Fruit fly (Drosophila melanogaster) whole organism, embryonic: ENCODE results near the gene CG31922.
A peak's percentile ranks its signal among the peaks of the same experiment; 100 is the strongest.

Experiments
- ATbp ChIP-seq: fragments of 200-800 bp; sonication (Bioruptor generic); optimal IDR thresholded peaks from 2 replicates; lab custom pipeline; 2017; ENCODE audit warnings: missing biosample characterization, mild to moderate bottlenecking, missing genetic modification characterization, missing genetic modification reagents
- Aef1 ChIP-seq: fragments of 200-800 bp; sonication (Bioruptor generic); IDR thresholded peaks from 3 replicates; pipeline ENCODE4 v1.3.6; 2022; ENCODE audit warnings: missing biosample characterization, missing genetic modification characterization
- Antp ChIP-seq: fragments of 200-800 bp; sonication (Bioruptor generic); optimal IDR thresholded peaks from 3 replicates; lab custom pipeline; 2016; ENCODE audit warnings: missing biosample characterization, missing genetic modification characterization
- B-H2 ChIP-seq: fragments of 200-800 bp; sonication (Bioruptor generic); optimal IDR thresholded peaks from 2 replicates; lab custom pipeline; 2018; ENCODE audit warnings: missing biosample characterization, mild to moderate bottlenecking, missing genetic modification characterization
- Bgb ChIP-seq: fragments of 200-800 bp; sonication (Bioruptor generic); IDR thresholded peaks from 2 replicates; pipeline ENCODE4 v1.3.6; 2022; ENCODE audit warnings: missing biosample characterization, missing genetic modification characterization; ENCODE audit not compliant: partially characterized antibody
- CG10267 ChIP-seq: fragments of 200-800 bp; sonication (Bioruptor generic); optimal IDR thresholded peaks from 2 replicates; lab custom pipeline; 2018; ENCODE audit warnings: missing biosample characterization, mild to moderate bottlenecking, missing genetic modification characterization, moderate library complexity
- CG10979 ChIP-seq: fragments of 200-800 bp; sonication (Bioruptor generic); optimal IDR thresholded peaks from 2 replicates; lab custom pipeline; 2018; ENCODE audit warnings: missing biosample characterization, mild to moderate bottlenecking, missing genetic modification characterization, moderate library complexity
- CG11723 ChIP-seq: fragments of 200-800 bp; sonication (Bioruptor generic); optimal IDR thresholded peaks from 2 replicates; lab custom pipeline; 2017; ENCODE audit warnings: missing biosample characterization, mild to moderate bottlenecking, missing genetic modification characterization
- CG17328 ChIP-seq: fragments of 200-800 bp; sonication (Bioruptor generic); IDR thresholded peaks from 2 replicates; pipeline ENCODE4 v1.3.6; 2022; ENCODE audit warnings: missing biosample characterization, missing genetic modification characterization
- CG1792 ChIP-seq: fragments of 200-800 bp; sonication (Bioruptor generic); optimal IDR thresholded peaks from 2 replicates; lab custom pipeline; 2016; ENCODE audit warnings: missing biosample characterization, missing genetic modification characterization
- CG18619 ChIP-seq: fragments of 200-800 bp; sonication (Bioruptor generic); optimal IDR thresholded peaks from 3 replicates; lab custom pipeline; 2017; ENCODE audit warnings: missing biosample characterization, mild to moderate bottlenecking, missing genetic modification characterization
- CG3726 ChIP-seq: fragments of 200-800 bp; sonication (Bioruptor generic); IDR thresholded peaks from 3 replicates; pipeline ENCODE4, ENCODE4 v1.3.6; 2022; ENCODE audit warnings: missing biosample characterization, missing genetic modification characterization
- CG43689 ChIP-seq: fragments of 200-800 bp; sonication (Bioruptor generic); IDR thresholded peaks from 2 replicates; pipeline ENCODE4 v1.3.6; 2022; ENCODE audit warnings: missing biosample characterization, missing genetic modification characterization
- CG4404 ChIP-seq: fragments of 200-800 bp; sonication (Bioruptor generic); IDR thresholded peaks from 2 replicates; pipeline ENCODE4 v1.3.6; 2022; ENCODE audit warnings: missing biosample characterization, missing genetic modification characterization
- CG7372 ChIP-seq: fragments of 200-800 bp; sonication (Bioruptor generic); IDR thresholded peaks from 2 replicates; pipeline ENCODE4 v1.3.6; 2022; ENCODE audit warnings: missing biosample characterization, missing genetic modification characterization
- CG7987 ChIP-seq: fragments of 200-800 bp; sonication (Bioruptor generic); optimal IDR thresholded peaks from 2 replicates; lab custom pipeline; 2018; ENCODE audit warnings: missing biosample characterization, mild to moderate bottlenecking, missing genetic modification characterization, moderate library complexity
- CG8281 ChIP-seq: fragments of 200-800 bp; sonication (Bioruptor generic); optimal IDR thresholded peaks from 2 replicates; lab custom pipeline; 2018; ENCODE audit warnings: missing biosample characterization, mild to moderate bottlenecking, missing genetic modification characterization, moderate library complexity
- CG8924 ChIP-seq: fragments of 200-800 bp; optimal IDR thresholded peaks from 3 replicates; lab custom pipeline; 2019; ENCODE audit warnings: missing biosample characterization, mild to moderate bottlenecking, missing genetic modification characterization, moderate library complexity
- Doc2 ChIP-seq: fragments of 200-800 bp; sonication (Bioruptor generic); IDR thresholded peaks from 2 replicates; pipeline ENCODE4 v1.3.6; 2022; ENCODE audit warnings: missing biosample characterization, missing genetic modification characterization
- Dp ChIP-seq: fragments of 200-800 bp; sonication (Bioruptor generic); optimal IDR thresholded peaks from 2 replicates; lab custom pipeline; 2018; ENCODE audit warnings: missing biosample characterization, mild to moderate bottlenecking, missing genetic modification characterization, moderate library complexity
- Dref ChIP-seq: fragments of 200-800 bp; sonication (Bioruptor generic); IDR thresholded peaks from 2 replicates; pipeline ENCODE4 v1.3.6; 2022; ENCODE audit warnings: missing biosample characterization, missing genetic modification characterization
- E2f2 ChIP-seq: fragments of 200-800 bp; sonication (Bioruptor generic); IDR thresholded peaks from 2 replicates; pipeline ENCODE4 v1.3.6; 2022; ENCODE audit warnings: missing biosample characterization, missing genetic modification characterization
- Elba2 ChIP-seq: fragments of 200-800 bp; sonication (Bioruptor generic); optimal IDR thresholded peaks from 3 replicates; lab custom pipeline; 2016; ENCODE audit warnings: missing biosample characterization, missing genetic modification characterization
- HmgZ ChIP-seq: fragments of 200-800 bp; sonication (Bioruptor generic); optimal IDR thresholded peaks from 2 replicates; lab custom pipeline; 2018; ENCODE audit warnings: missing biosample characterization, mild to moderate bottlenecking, missing genetic modification characterization
- Hr51 ChIP-seq, 2 experiments: fragments of 200-800 bp; sonication (Bioruptor generic); optimal IDR thresholded peaks; 2 replicates in 1 of 2; 3 replicates in 1 of 2; lab custom pipeline; 2016 to 2018; ENCODE audit warnings: missing biosample characterization in 2 of 2, missing genetic modification characterization in 2 of 2, mild to moderate bottlenecking in 1 of 2, moderate library complexity in 1 of 2
- Hr78 ChIP-seq, 2 experiments: fragments of 200-800 bp in 1 of 2; fragments of >200 bp in 1 of 2; sonication (Bioruptor generic) in 1 of 2; optimal IDR thresholded peaks; 2 replicates each; lab custom pipeline; 2017 to 2019; ENCODE audit warnings: missing biosample characterization in 2 of 2, missing genetic modification characterization in 2 of 2, mild to moderate bottlenecking in 1 of 2, moderate library complexity in 1 of 2
- MBD-R2 ChIP-seq: fragments of 200-800 bp; sonication (Bioruptor generic); IDR thresholded peaks from 2 replicates; pipeline ENCODE4 v1.3.6; 2022; ENCODE audit warnings: missing biosample characterization, missing genetic modification characterization
- Nf-YA ChIP-seq: fragments of 200-800 bp; sonication (Bioruptor generic); IDR thresholded peaks from 2 replicates; pipeline ENCODE4 v1.3.6; 2022; ENCODE audit warnings: missing biosample characterization, missing genetic modification characterization
- Rx ChIP-seq: fragments of 200-800 bp; sonication (Bioruptor generic); IDR thresholded peaks from 2 replicates; pipeline ENCODE4 v1.3.6; 2022; ENCODE audit warnings: missing biosample characterization, missing genetic modification characterization
- TFAM ChIP-seq: fragments of 200-800 bp; sonication (Bioruptor generic); optimal IDR thresholded peaks from 2 replicates; lab custom pipeline; 2017; ENCODE audit warnings: missing biosample characterization, missing genetic modification characterization, inconsistent platforms
- ato ChIP-seq: fragments of 200-800 bp; sonication (Bioruptor generic); IDR thresholded peaks from 2 replicates; pipeline ENCODE4 v1.3.6; 2022; ENCODE audit warnings: missing biosample characterization, missing genetic modification characterization; ENCODE audit not compliant: partially characterized antibody
- bsh ChIP-seq, 2 experiments: fragments of 200-800 bp; sonication (Bioruptor generic); optimal IDR thresholded peaks; 2 replicates each; lab custom pipeline; 2017 to 2018; ENCODE audit warnings: mild to moderate bottlenecking in 2 of 2, missing biosample characterization in 2 of 2, missing genetic modification characterization in 2 of 2, moderate library complexity in 1 of 2
- ewg ChIP-seq: fragments of 200-800 bp; sonication (Bioruptor generic); optimal IDR thresholded peaks from 3 replicates; lab custom pipeline; 2017; ENCODE audit warnings: mild to moderate bottlenecking, missing biosample characterization, missing genetic modification reagents, missing genetic modification characterization
- fru ChIP-seq: fragments of >200 bp; optimal IDR thresholded peaks from 2 replicates; lab custom pipeline; 2017
- gsb-n ChIP-seq: fragments of 200-800 bp; sonication (Bioruptor generic); optimal IDR thresholded peaks from 3 replicates; lab custom pipeline; 2018; ENCODE audit warnings: missing biosample characterization, mild to moderate bottlenecking, missing genetic modification characterization
- gt ChIP-seq: fragments of 200-800 bp; sonication (Bioruptor generic); IDR thresholded peaks from 2 replicates; pipeline ENCODE4 v1.3.6; 2022; ENCODE audit warnings: missing biosample characterization, missing genetic modification characterization
- hbn ChIP-seq: fragments of 200-800 bp; sonication (Bioruptor generic); IDR thresholded peaks from 2 replicates; pipeline ENCODE4 v1.3.6; 2022; ENCODE audit warnings: missing biosample characterization, missing genetic modification characterization; ENCODE audit not compliant: partially characterized antibody
- insv ChIP-seq, 2 experiments: fragments of 200-800 bp; sonication (Bioruptor generic); optimal IDR thresholded peaks; 3 replicates each; lab custom pipeline; 2016 to 2018; ENCODE audit warnings: missing biosample characterization in 2 of 2, missing genetic modification characterization in 2 of 2
- lbe ChIP-seq: fragments of 200-800 bp; sonication (Bioruptor generic); optimal IDR thresholded peaks from 2 replicates; lab custom pipeline; 2016; ENCODE audit warnings: missing biosample characterization, mild to moderate bottlenecking, missing genetic modification characterization
- nau ChIP-seq: fragments of 200-800 bp; sonication (Bioruptor generic); optimal IDR thresholded peaks from 3 replicates; lab custom pipeline; 2017; ENCODE audit warnings: missing biosample characterization, mild to moderate bottlenecking, missing genetic modification characterization, missing genetic modification reagents
- nmo ChIP-seq: fragments of 200-800 bp; sonication (Bioruptor generic); optimal IDR thresholded peaks from 2 replicates; lab custom pipeline; 2018; ENCODE audit warnings: missing biosample characterization, mild to moderate bottlenecking, missing genetic modification characterization, moderate library complexity
- pan ChIP-seq, 4 experiments: fragments of >200 bp in 3 of 4; fragments of 200-800 bp in 1 of 4; sonication (Bioruptor generic) in 1 of 4; optimal IDR thresholded peaks in 3 of 4; IDR thresholded peaks in 1 of 4; 2 replicates each; pipeline versions ENCODE4 v1.3.6 to Lab custom; 2017 to 2022; ENCODE audit warnings: missing biosample characterization in 2 of 4, missing genetic modification characterization in 2 of 4, mixed read lengths in 1 of 4
- pfk ChIP-seq: fragments of 200-800 bp; sonication (Bioruptor generic); optimal IDR thresholded peaks from 2 replicates; lab custom pipeline; 2018; ENCODE audit warnings: missing biosample characterization, mild to moderate bottlenecking, missing genetic modification characterization, moderate library complexity
- pnt ChIP-seq: fragments of 200-800 bp; sonication (Bioruptor generic); optimal IDR thresholded peaks from 3 replicates; lab custom pipeline; 2016; ENCODE audit warnings: missing biosample characterization, missing genetic modification characterization
- ranshi ChIP-seq: fragments of 200-800 bp; sonication (Bioruptor generic); IDR thresholded peaks from 2 replicates; pipeline ENCODE4 v1.3.6; 2022; ENCODE audit warnings: missing biosample characterization, missing genetic modification characterization
- sc ChIP-seq, 3 experiments: fragments of >200 bp in 2 of 3; fragments of 200-800 bp in 1 of 3; sonication (Bioruptor generic) in 1 of 3; optimal IDR thresholded peaks; 2 replicates in 2 of 3; 3 replicates in 1 of 3; lab custom pipeline; 2017; ENCODE audit warnings: mild to moderate bottlenecking in 1 of 3, missing biosample characterization in 1 of 3, missing genetic modification characterization in 1 of 3, missing genetic modification reagents in 1 of 3
- sens ChIP-seq: fragments of 200-800 bp; sonication (Bioruptor generic); peaks from one replicate; lab custom pipeline; 2016; ENCODE audit warnings: missing biosample characterization, missing genetic modification characterization
- sima ChIP-seq: fragments of 200-800 bp; sonication (Bioruptor generic); optimal IDR thresholded peaks from 2 replicates; lab custom pipeline; 2016; ENCODE audit warnings: missing biosample characterization, missing genetic modification characterization
- slou ChIP-seq: fragments of 200-800 bp; sonication (Bioruptor generic); optimal IDR thresholded peaks from 3 replicates; lab custom pipeline; 2016; ENCODE audit warnings: missing biosample characterization, missing genetic modification characterization
- toy ChIP-seq: fragments of 200-800 bp; sonication (Bioruptor generic); IDR thresholded peaks from 2 replicates; pipeline ENCODE4 v1.3.6; 2022; ENCODE audit warnings: missing biosample characterization, missing genetic modification characterization

The CG31922 gene

DNA sequence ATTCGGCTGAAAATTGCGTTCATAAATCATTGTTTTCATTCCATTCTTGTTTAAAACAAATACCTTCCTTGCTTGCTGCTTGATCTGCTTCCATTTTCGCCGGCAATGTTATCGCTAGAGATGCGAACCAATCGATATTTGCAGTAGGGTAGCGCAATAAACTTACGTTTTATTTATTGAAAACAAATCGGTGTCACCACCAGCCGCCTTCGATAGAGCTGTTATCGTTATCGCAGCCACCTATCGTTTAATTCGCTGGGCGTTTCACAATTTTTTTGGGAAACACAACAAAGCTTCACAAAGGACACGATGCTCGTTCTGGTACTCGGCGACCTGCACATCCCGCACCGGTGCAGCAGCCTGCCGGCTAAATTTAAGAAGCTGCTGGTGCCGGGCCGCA is 19.4 kb upstream of the CG31922 start, which contains the start of the genes Tfb4 and Vps29 (continued):
- TF ChIP-seq TFAM (GFP tag; lab: Kevin White, UChicago) (no peak), sc (optimal IDR thresholded peaks at IDR 0.05; lab: Kevin White, UChicago) (no peak), sc (GFP tag; optimal IDR thresholded peaks at IDR 0.05; lab: Kevin White, UChicago) (no peak), pan (optimal IDR thresholded peaks at IDR 0.05; lab: Kevin White, UChicago) (no peak), pan (GFP tag; optimal IDR thresholded peaks at IDR 0.05 in 1 of 2, IDR thresholded peaks at IDR 0.05 in 1 of 2) (peak in 1 of 2 experiments; percentile 52), CG7372 (no peak; the same call in 1 of the 2 replicates), hbn (GFP tag; lab: Robert Waterston, UW) (peak; percentile 89), CG8281 (no peak), CG43689 (GFP tag; lab: Robert Waterston, UW) (no peak), Nf-YA (GFP tag; lab: Robert Waterston, UW) (no peak), pfk (no peak), MBD-R2 (GFP tag; lab: Robert Waterston, UW) (peak; percentile 97), slou (GFP tag; lab: Kevin White, UChicago) (no peak), pnt (GFP tag; lab: Kevin White, UChicago) (no peak), bsh (GFP tag; optimal IDR thresholded peaks at IDR 0.05; lab: Kevin White, UChicago) (peak in 1 of 2 experiments; percentile 28), CG3726 (GFP tag; lab: Robert Waterston, UW) (no peak), lbe (GFP tag; lab: Kevin White, UChicago) (no peak), CG10267 (tag; lab: Kevin White, UChicago) (peak; percentile 33), gsb-n (tag; lab: Kevin White, UChicago) (no peak), nmo (GFP tag; lab: Kevin White, UChicago) (peak; percentile 3), CG17328 (GFP tag; lab: Robert Waterston, UW) (peak; percentile 33; the same call in 1 of the 2 replicates), CG1792 (no peak), Elba2 (no peak), ATbp (GFP tag; lab: Kevin White, UChicago) (no peak), CG18619 (no peak), nau (GFP tag; lab: Kevin White, UChicago) (no peak), CG7987 (GFP tag; lab: Kevin White, UChicago) (peak; percentile 44), CG10979 (tag; lab: Kevin White, UChicago) (peak; percentile 35), ato (GFP tag; lab: Robert Waterston, UW) (peak; percentile 96), gt (GFP tag; lab: Robert Waterston, UW) (no peak), fru (lab: Kevin White, UChicago) (no peak), Doc2 (GFP tag; lab: Robert Waterston, UW) (no peak), Aef1 (GFP tag; lab: Robert Waterston, UW) (peak; percentile 24; the same call in 1 of the 3 replicates), toy (no peak), CG4404 (GFP tag; lab: Robert Waterston, UW) (no peak), ewg (GFP tag; lab: Kevin White, UChicago) (no peak), Dp (GFP tag; lab: Kevin White, UChicago) (peak; percentile 65), Dref (GFP tag; lab: Robert Waterston, UW) (peak; percentile 97), Hr78 (GFP tag; optimal IDR thresholded peaks at IDR 0.05; lab: Kevin White, UChicago) (no peak), sens (peak; percentile 35), HmgZ (peak; percentile 56), sima (GFP tag; lab: Kevin White, UChicago) (no peak), ranshi (GFP tag; lab: Robert Waterston, UW) (peak; percentile 38; the same call in 1 of the 2 replicates), Antp (GFP tag; lab: Kevin White, UChicago) (peak; percentile 63), insv (GFP tag; optimal IDR thresholded peaks at IDR 0.05; lab: Kevin White, UChicago) (no peak), CG11723 (GFP tag; lab: Kevin White, UChicago) (no peak), Rx (GFP tag; lab: Robert Waterston, UW) (no peak), Hr51 (GFP tag; optimal IDR thresholded peaks at IDR 0.05; lab: Kevin White, UChicago) (no peak), CG8924 (peak; percentile 39), B-H2 (GFP tag; lab: Kevin White, UChicago) (peak; percentile 56), E2f2 (peak; percentile 76), Bgb (GFP tag; lab: Robert Waterston, UW) (peak; percentile 94)
